Worm (Caenorhabditis elegans) whole organism, young adult: ENCODE data around the gene fut-5.

Experiments
- egl-18 ChIP-seq: fragments of 200-800 bp; sonication (Bioruptor generic); IDR thresholded peaks from 2 replicates; pipeline ENCODE4 v1.3.6; 2022; ENCODE audit warnings: missing genetic modification reagents, missing genetic modification characterization, missing compliant biosample characterization
- nfya-1 ChIP-seq: sonication (generic microtip); optimal IDR thresholded peaks from 2 replicates; lab custom pipeline; 2017; ENCODE audit warnings: antibody characterized with exemption, missing compliant biosample characterization, missing genetic modification characterization, borderline replicate concordance; ENCODE audit not compliant: insufficient read depth
- unc-62 ChIP-seq: fragments of 150-350 bp; optimal IDR thresholded peaks from 2 replicates; lab custom pipeline; 2014; ENCODE audit warnings: missing biosample characterization, missing genetic modification reagents, missing genetic modification characterization

- TF ChIP-seq unc-62 (no peak), nfya-1 (tag; lab: Kevin White, UChicago) (no peak), egl-18 (GFP tag; lab: Robert Waterston, UW) (no peak)
These were observed 42.6 kb upstream of the fut-5 start, which contains the start of gene tag-151 for ce11 chrII:4710120-4710519.
